Worm (Caenorhabditis elegans) whole organism, L3 larva: ENCODE measurements around the gene cdc-14.

Experiments used
- ZK546.5 ChIP-seq: sonication (generic microtip); optimal IDR thresholded peaks from 2 replicates; lab custom pipeline; 2017; ENCODE audit warnings: missing biosample characterization, missing genetic modification characterization
- aly-2 ChIP-seq: fragments of 150-350 bp; optimal IDR thresholded peaks from 2 replicates; lab custom pipeline; 2014; ENCODE audit warnings: missing biosample characterization, missing genetic modification characterization
- ceh-16 ChIP-seq: sonication (generic microtip); optimal IDR thresholded peaks from 2 replicates; lab custom pipeline; 2017; ENCODE audit warnings: missing biosample characterization, missing genetic modification characterization
- egl-27 ChIP-seq: sonication (generic microtip); optimal IDR thresholded peaks from 4 replicates; lab custom pipeline; 2017; ENCODE audit warnings: missing biosample characterization, missing genetic modification reagents, missing genetic modification characterization
- egl-5 ChIP-seq: fragments of 150-350 bp; optimal IDR thresholded peaks from 2 replicates; lab custom pipeline; 2017; ENCODE audit warnings: missing biosample characterization, missing genetic modification reagents, missing genetic modification characterization, inconsistent platforms
- elt-1 ChIP-seq: fragments of 150-350 bp; optimal IDR thresholded peaks from 2 replicates; lab custom pipeline; 2014; ENCODE audit warnings: missing biosample characterization, missing genetic modification characterization
- elt-2 ChIP-seq: sonication (generic microtip); optimal IDR thresholded peaks from 2 replicates; lab custom pipeline; 2016; ENCODE audit warnings: missing genetic modification reagents, mild to moderate bottlenecking, missing genetic modification characterization, missing compliant biosample characterization
- fkh-10 ChIP-seq: sonication (generic microtip); optimal IDR thresholded peaks from 2 replicates; lab custom pipeline; 2017; ENCODE audit warnings: missing biosample characterization, missing genetic modification reagents, missing genetic modification characterization
- fos-1 ChIP-seq: fragments of 150-350 bp; optimal IDR thresholded peaks from 2 replicates; lab custom pipeline; 2014; ENCODE audit warnings: missing biosample characterization, missing genetic modification characterization
- jun-1 ChIP-seq: fragments of 150-350 bp; optimal IDR thresholded peaks from 2 replicates; lab custom pipeline; 2014; ENCODE audit warnings: missing biosample characterization, missing genetic modification reagents, missing genetic modification characterization
- lin-15B ChIP-seq: fragments of 150-350 bp; optimal IDR thresholded peaks from 2 replicates; lab custom pipeline; 2014; ENCODE audit warnings: missing biosample characterization, missing genetic modification characterization
- lin-39 ChIP-seq: fragments of 150-350 bp; optimal IDR thresholded peaks from 2 replicates; lab custom pipeline; 2018; ENCODE audit warnings: missing biosample characterization, missing genetic modification reagents, missing genetic modification characterization
- lsy-12 ChIP-seq: sonication (generic microtip); optimal IDR thresholded peaks from 2 replicates; lab custom pipeline; 2016; ENCODE audit warnings: mild to moderate bottlenecking, missing genetic modification characterization, missing compliant biosample characterization
- mml-1 ChIP-seq: fragments of 150-350 bp; sonication (generic microtip); optimal IDR thresholded peaks from 3 replicates; lab custom pipeline; 2014; ENCODE audit warnings: missing biosample characterization, missing genetic modification characterization
- nfya-1 ChIP-seq: sonication (generic microtip); optimal IDR thresholded peaks from 2 replicates; lab custom pipeline; 2017; ENCODE audit warnings: missing genetic modification characterization, mild to moderate bottlenecking, missing compliant biosample characterization, antibody characterized with exemption, moderate library complexity; ENCODE audit not compliant: insufficient read depth
- nhr-11 ChIP-seq: fragments of 150-350 bp; optimal IDR thresholded peaks from 2 replicates; lab custom pipeline; 2014; ENCODE audit warnings: missing biosample characterization, missing genetic modification characterization
- nhr-12 ChIP-seq: fragments of 150-350 bp; optimal IDR thresholded peaks from 2 replicates; lab custom pipeline; 2014; ENCODE audit warnings: missing biosample characterization, missing genetic modification characterization
- nhr-237 ChIP-seq: fragments of 150-350 bp; optimal IDR thresholded peaks from 2 replicates; lab custom pipeline; 2014; ENCODE audit warnings: missing biosample characterization, missing genetic modification characterization
- nhr-28 ChIP-seq: fragments of 150-350 bp; optimal IDR thresholded peaks from 2 replicates; lab custom pipeline; 2014; ENCODE audit warnings: missing biosample characterization, missing genetic modification characterization
- nhr-43 ChIP-seq: sonication (generic microtip); optimal IDR thresholded peaks from 2 replicates; lab custom pipeline; 2016; ENCODE audit warnings: mild to moderate bottlenecking, missing genetic modification characterization, missing compliant biosample characterization; ENCODE audit not compliant: poor library complexity, severe bottlenecking
- nhr-67 ChIP-seq: fragments of 150-350 bp; optimal IDR thresholded peaks from 2 replicates; lab custom pipeline; 2014; ENCODE audit warnings: missing biosample characterization, missing genetic modification characterization
- nhr-76 ChIP-seq: fragments of 150-350 bp; sonication (generic microtip); optimal IDR thresholded peaks from 5 replicates; lab custom pipeline; 2014; ENCODE audit warnings: missing biosample characterization, missing genetic modification characterization
- pha-4 ChIP-seq: fragments of 150-350 bp; optimal IDR thresholded peaks from 2 replicates; lab custom pipeline; 2014; ENCODE audit warnings: missing biosample characterization, missing genetic modification reagents, missing genetic modification characterization
- pqm-1 ChIP-seq: fragments of 150-350 bp; optimal IDR thresholded peaks from 2 replicates; lab custom pipeline; 2017; ENCODE audit warnings: missing biosample characterization, missing genetic modification characterization, inconsistent platforms
- skn-1 ChIP-seq: fragments of 150-350 bp; optimal IDR thresholded peaks from 2 replicates; lab custom pipeline; 2014; ENCODE audit warnings: missing biosample characterization, missing genetic modification characterization
- snpc-4 ChIP-seq: fragments of 150-350 bp; optimal IDR thresholded peaks from 2 replicates; lab custom pipeline; 2014; ENCODE audit warnings: missing biosample characterization, missing genetic modification characterization
- tbx-2 ChIP-seq: sonication (generic microtip); optimal IDR thresholded peaks from 2 replicates; lab custom pipeline; 2016; ENCODE audit warnings: mild to moderate bottlenecking, missing genetic modification characterization, missing compliant biosample characterization
- zag-1 ChIP-seq: fragments of 150-350 bp; optimal IDR thresholded peaks from 2 replicates; lab custom pipeline; 2014; ENCODE audit warnings: missing biosample characterization, missing genetic modification characterization
- ztf-11 ChIP-seq: fragments of 150-350 bp; optimal IDR thresholded peaks from 2 replicates; lab custom pipeline; 2014; ENCODE audit warnings: missing biosample characterization, missing genetic modification characterization
- ztf-4 ChIP-seq: fragments of 150-350 bp; optimal IDR thresholded peaks from 2 replicates; lab custom pipeline; 2014; ENCODE audit warnings: missing biosample characterization, missing genetic modification characterization

cdc-14 gene

ce11 chrII:5557134-5557533 is 36.1 kb downstream of the cdc-14 start:
- no peak for TF ChIP-seq lsy-12 (tag; lab: Kevin White, UChicago)
- TF ChIP-seq ceh-16 (tag; lab: Kevin White, UChicago), result no peak
- TF ChIP-seq lin-15B (tag; lab: Kevin White, UChicago), result no peak
- TF ChIP-seq fos-1 (tag; lab: Kevin White, UChicago), result no peak
- no peak for TF ChIP-seq snpc-4 (tag; lab: Kevin White, UChicago)
- no peak for TF ChIP-seq tbx-2 (tag; lab: Kevin White, UChicago)
- TF ChIP-seq egl-5 (tag; lab: Kevin White, UChicago), result no peak
- no peak for TF ChIP-seq nhr-28 (tag; lab: Kevin White, UChicago)
- TF ChIP-seq nhr-76, result no peak
- no peak for TF ChIP-seq ZK546.5 (tag; lab: Kevin White, UChicago)
- TF ChIP-seq elt-1 (tag; lab: Kevin White, UChicago), result no peak
- no peak for TF ChIP-seq mml-1
- TF ChIP-seq pha-4, result no peak
- TF ChIP-seq nhr-43, result no peak
- TF ChIP-seq elt-2 (tag; lab: Kevin White, UChicago), result peak; percentile 95
- TF ChIP-seq pqm-1, result peak; percentile 76
- TF ChIP-seq nhr-11, result no peak

ce11 chrII:5556431-5556830 is 36.8 kb downstream of the cdc-14 start, which contains the start of gene ins-11:
TSS of gene ins-11 (plus strand) at chrII:5556731.
- TF ChIP-seq ZK546.5 (tag; lab: Kevin White, UChicago) (no peak), aly-2 (tag; lab: Kevin White, UChicago) (no peak), nhr-12 (tag; lab: Kevin White, UChicago) (no peak), nhr-76 (no peak), pha-4 (no peak)

ce11 chrII:5555522-5555921 is 37.7 kb downstream of the cdc-14 start:
- TF ChIP-seq elt-2 (tag; lab: Kevin White, UChicago), result peak; percentile 72
- TF ChIP-seq aly-2 (tag; lab: Kevin White, UChicago), result no peak

- TF ChIP-seq pqm-1, result peak; percentile 24
- peak; percentile 33 for TF ChIP-seq elt-2 (tag; lab: Kevin White, UChicago)
- TF ChIP-seq lin-15B (tag; lab: Kevin White, UChicago), result no peak
Observed at ce11 chrII:5554788-5555187, 38.4 kb downstream of the cdc-14 start.

- TF ChIP-seq snpc-4 (tag; lab: Kevin White, UChicago), result no peak
- TF ChIP-seq jun-1 (tag; lab: Kevin White, UChicago), result no peak
- no peak for TF ChIP-seq egl-5 (tag; lab: Kevin White, UChicago)
- TF ChIP-seq nhr-43, result no peak
- TF ChIP-seq nhr-12 (tag; lab: Kevin White, UChicago), result no peak
- TF ChIP-seq egl-27 (tag; lab: Kevin White, UChicago), result no peak
- TF ChIP-seq nhr-11, result no peak
- no peak for TF ChIP-seq pqm-1
- no peak for TF ChIP-seq ZK546.5 (tag; lab: Kevin White, UChicago)
- no peak for TF ChIP-seq aly-2 (tag; lab: Kevin White, UChicago)
Observed at ce11 chrII:5554317-5554716, 38.9 kb downstream of the cdc-14 start, which contains the start of gene ins-12. TSS of gene ins-12 (plus strand) at chrII:5554617.

- peak; percentile 92 for TF ChIP-seq elt-2 (tag; lab: Kevin White, UChicago)
- TF ChIP-seq ZK546.5 (tag; lab: Kevin White, UChicago), result no peak
- no peak for TF ChIP-seq egl-5 (tag; lab: Kevin White, UChicago)
- TF ChIP-seq pqm-1, result peak; percentile 95
- no peak for TF ChIP-seq nhr-12 (tag; lab: Kevin White, UChicago)
- TF ChIP-seq pha-4, result peak; percentile 67
- TF ChIP-seq ztf-4 (tag; lab: Kevin White, UChicago), result no peak
- TF ChIP-seq fos-1 (tag; lab: Kevin White, UChicago), result no peak
- no peak for TF ChIP-seq lin-39 (tag; lab: Kevin White, UChicago)
- no peak for TF ChIP-seq ztf-11 (tag; lab: Kevin White, UChicago)
Observed at ce11 chrII:5553531-5553930, 39.7 kb downstream of the cdc-14 start.

ce11 chrII:5551517-5551916 is 41.7 kb downstream of the cdc-14 start, which contains the start of gene C17C3.5:
TSS of gene C17C3.5 (plus strand) at chrII:5551817.
- TF ChIP-seq fkh-10 (GFP tag; lab: Kevin White, UChicago), result no peak
- TF ChIP-seq skn-1 (tag; lab: Kevin White, UChicago), result no peak
- no peak for TF ChIP-seq nhr-67 (tag; lab: Kevin White, UChicago)
- no peak for TF ChIP-seq nhr-237 (tag; lab: Kevin White, UChicago)
- TF ChIP-seq nfya-1 (tag; lab: Kevin White, UChicago), result no peak
- no peak for TF ChIP-seq zag-1 (tag; lab: Kevin White, UChicago)
